Fruit fly (Drosophila melanogaster) whole organism, embryonic: ENCODE data around the gene His3.3B.
A peak's percentile ranks its signal among the peaks of the same experiment; 100 is the strongest.

Experiments
- Abd-B ChIP-seq: fragments of 200-800 bp; sonication (Bioruptor generic); optimal IDR thresholded peaks from 2 replicates; lab custom pipeline; 2018; ENCODE audit warnings: missing biosample characterization, mild to moderate bottlenecking, missing genetic modification characterization, moderate library complexity
- CG10321 ChIP-seq: fragments of 200-800 bp; sonication (Bioruptor generic); IDR thresholded peaks from 2 replicates; pipeline ENCODE4 v1.3.6; 2022; ENCODE audit warnings: missing biosample characterization, missing genetic modification characterization
- CG10366 ChIP-seq: fragments of 200-800 bp; sonication (Bioruptor generic); IDR thresholded peaks from 2 replicates; pipeline ENCODE4 v1.3.6; 2022; ENCODE audit warnings: missing biosample characterization, missing genetic modification characterization
- CG10462 ChIP-seq: fragments of 200-800 bp; sonication (Bioruptor generic); optimal IDR thresholded peaks from 2 replicates; lab custom pipeline; 2016; ENCODE audit warnings: missing biosample characterization, missing genetic modification characterization
- CG10959 ChIP-seq: fragments of 200-800 bp; sonication (Bioruptor generic); IDR thresholded peaks from 2 replicates; pipeline ENCODE4 v1.3.6; 2022; ENCODE audit warnings: missing biosample characterization, missing genetic modification characterization
- CG13424 ChIP-seq: fragments of 200-800 bp; sonication (Bioruptor generic); optimal IDR thresholded peaks from 2 replicates; lab custom pipeline; 2019; ENCODE audit warnings: missing biosample characterization, mild to moderate bottlenecking, missing genetic modification characterization, moderate library complexity
- CG13624 ChIP-seq: fragments of 200-800 bp; sonication (Bioruptor generic); optimal IDR thresholded peaks from 2 replicates; lab custom pipeline; 2016; ENCODE audit warnings: missing biosample characterization, missing genetic modification characterization
- CG14441 ChIP-seq: fragments of 200-800 bp; sonication (Bioruptor generic); IDR thresholded peaks from 2 replicates; pipeline ENCODE4 v1.3.6; 2022; ENCODE audit warnings: missing biosample characterization, missing genetic modification characterization
- CG2889 ChIP-seq: fragments of 200-800 bp; sonication (Bioruptor generic); IDR thresholded peaks from 3 replicates; pipeline ENCODE4 v1.3.6; 2022; ENCODE audit warnings: missing biosample characterization, missing genetic modification characterization
- CG31441 ChIP-seq: fragments of 200-800 bp; sonication (Bioruptor generic); IDR thresholded peaks from 2 replicates; pipeline ENCODE4 v1.3.6; 2022; ENCODE audit warnings: missing biosample characterization, missing genetic modification characterization
- CG4282 ChIP-seq: fragments of 200-800 bp; sonication (Bioruptor generic); optimal IDR thresholded peaks from 2 replicates; lab custom pipeline; 2016; ENCODE audit warnings: missing biosample characterization, missing genetic modification characterization
- CG4360 ChIP-seq: fragments of 200-800 bp; sonication (Bioruptor generic); IDR thresholded peaks from 2 replicates; pipeline ENCODE4 v1.3.6; 2022; ENCODE audit warnings: missing biosample characterization, missing genetic modification characterization
- CG5245 ChIP-seq: fragments of 200-800 bp; sonication (Bioruptor generic); optimal IDR thresholded peaks from 3 replicates; lab custom pipeline; 2016; ENCODE audit warnings: missing biosample characterization, missing genetic modification characterization
- CG6175 ChIP-seq: fragments of 200-800 bp; sonication (Bioruptor generic); IDR thresholded peaks from 3 replicates; pipeline ENCODE4 v1.3.6; 2022; ENCODE audit warnings: missing biosample characterization, missing genetic modification characterization
- CG6654 ChIP-seq: fragments of 200-800 bp; sonication (Bioruptor generic); optimal IDR thresholded peaks from 2 replicates; lab custom pipeline; 2017; ENCODE audit warnings: missing biosample characterization, mild to moderate bottlenecking, missing genetic modification characterization
- CG6689 ChIP-seq: fragments of 200-800 bp; sonication (Bioruptor generic); IDR thresholded peaks from 2 replicates; pipeline ENCODE4 v1.3.6; 2022; ENCODE audit warnings: missing biosample characterization, missing genetic modification characterization
- CG6854 ChIP-seq: fragments of 200-800 bp; sonication (Bioruptor generic); optimal IDR thresholded peaks from 3 replicates; lab custom pipeline; 2017; ENCODE audit warnings: missing biosample characterization, mild to moderate bottlenecking, missing genetic modification characterization
- CG7556 ChIP-seq: fragments of 200-800 bp; sonication (Bioruptor generic); optimal IDR thresholded peaks from 2 replicates; lab custom pipeline; 2017; ENCODE audit warnings: missing biosample characterization, mild to moderate bottlenecking, missing genetic modification characterization
- CG9932 ChIP-seq: fragments of 200-800 bp; sonication (Bioruptor generic); IDR thresholded peaks from 2 replicates; pipeline ENCODE4 v1.3.6; 2022; ENCODE audit warnings: missing biosample characterization, missing genetic modification characterization
- Dek ChIP-seq: fragments of 200-800 bp; sonication (Bioruptor generic); optimal IDR thresholded peaks from 3 replicates; lab custom pipeline; 2019; ENCODE audit warnings: missing biosample characterization, mild to moderate bottlenecking, missing genetic modification characterization, moderate library complexity
- Dll ChIP-seq: fragments of 200-800 bp; sonication (Bioruptor generic); IDR thresholded peaks from 4 replicates; pipeline ENCODE4 v1.3.6; 2022; ENCODE audit warnings: missing biosample characterization, missing genetic modification characterization; ENCODE audit not compliant: partially characterized antibody
- Doc3 ChIP-seq: fragments of 200-800 bp; sonication (Bioruptor generic); IDR thresholded peaks from 3 replicates; pipeline ENCODE4 v1.3.6; 2022; ENCODE audit warnings: missing biosample characterization, missing genetic modification characterization; ENCODE audit not compliant: partially characterized antibody
- ERR ChIP-seq: fragments of 200-800 bp; sonication (Bioruptor generic); optimal IDR thresholded peaks from 2 replicates; lab custom pipeline; 2016; ENCODE audit warnings: missing biosample characterization, missing genetic modification characterization
- Fer3 ChIP-seq: fragments of 200-800 bp; sonication (Bioruptor generic); optimal IDR thresholded peaks from 2 replicates; lab custom pipeline; 2018; ENCODE audit warnings: missing biosample characterization, mild to moderate bottlenecking, missing genetic modification characterization, moderate library complexity
- HHEX ChIP-seq: fragments of 200-800 bp; sonication (Bioruptor generic); optimal IDR thresholded peaks from 3 replicates; lab custom pipeline; 2017; ENCODE audit warnings: missing biosample characterization, mild to moderate bottlenecking, missing genetic modification characterization, missing genetic modification reagents
- MESR4 ChIP-seq: fragments of 200-800 bp; sonication (Bioruptor generic); optimal IDR thresholded peaks from 2 replicates; lab custom pipeline; 2018; ENCODE audit warnings: missing biosample characterization, mild to moderate bottlenecking, missing genetic modification characterization, moderate library complexity
- cas ChIP-seq: fragments of 200-800 bp; sonication (Bioruptor generic); IDR thresholded peaks from 2 replicates; pipeline ENCODE4 v1.3.6; 2022; ENCODE audit warnings: missing biosample characterization, missing genetic modification characterization
- corto ChIP-seq: fragments of 200-800 bp; sonication (Bioruptor generic); optimal IDR thresholded peaks from 2 replicates; lab custom pipeline; 2016; ENCODE audit warnings: missing biosample characterization, mild to moderate bottlenecking, missing genetic modification characterization, moderate library complexity
- da ChIP-seq: fragments of 200-800 bp; sonication (Bioruptor generic); optimal IDR thresholded peaks from 2 replicates; lab custom pipeline; 2016; ENCODE audit warnings: missing biosample characterization, missing genetic modification characterization
- danr ChIP-seq: fragments of 200-800 bp; sonication (Bioruptor generic); IDR thresholded peaks from 2 replicates; pipeline ENCODE4 v1.3.6; 2022; ENCODE audit warnings: missing biosample characterization, missing genetic modification characterization
- dmrt99B ChIP-seq: fragments of 200-800 bp; sonication (Bioruptor generic); optimal IDR thresholded peaks from 2 replicates; lab custom pipeline; 2018; ENCODE audit warnings: missing biosample characterization, mild to moderate bottlenecking, missing genetic modification characterization, moderate library complexity
- insv ChIP-seq, 2 experiments: fragments of 200-800 bp; sonication (Bioruptor generic); optimal IDR thresholded peaks; 3 replicates each; lab custom pipeline; 2016 to 2018; ENCODE audit warnings: missing biosample characterization in 2 of 2, missing genetic modification characterization in 2 of 2
- inv ChIP-seq: fragments of 200-800 bp; sonication (Bioruptor generic); IDR thresholded peaks from 2 replicates; pipeline ENCODE4 v1.3.6; 2022; ENCODE audit warnings: missing biosample characterization, missing genetic modification characterization; ENCODE audit not compliant: partially characterized antibody
- ken ChIP-seq: fragments of 200-800 bp; sonication (Bioruptor generic); IDR thresholded peaks from 3 replicates; pipeline ENCODE4 v1.3.6; 2022; ENCODE audit warnings: missing biosample characterization, missing genetic modification characterization
- knrl ChIP-seq: fragments of 200-800 bp; sonication (Bioruptor generic); IDR thresholded peaks from 3 replicates; pipeline ENCODE4 v1.3.6; 2022; ENCODE audit warnings: missing biosample characterization, missing genetic modification characterization; ENCODE audit not compliant: partially characterized antibody
- lbe ChIP-seq: fragments of 200-800 bp; sonication (Bioruptor generic); optimal IDR thresholded peaks from 2 replicates; lab custom pipeline; 2016; ENCODE audit warnings: missing biosample characterization, mild to moderate bottlenecking, missing genetic modification characterization
- nau ChIP-seq: fragments of 200-800 bp; sonication (Bioruptor generic); optimal IDR thresholded peaks from 3 replicates; lab custom pipeline; 2017; ENCODE audit warnings: missing biosample characterization, mild to moderate bottlenecking, missing genetic modification characterization, missing genetic modification reagents
- pan ChIP-seq, 4 experiments: fragments of >200 bp in 3 of 4; fragments of 200-800 bp in 1 of 4; sonication (Bioruptor generic) in 1 of 4; optimal IDR thresholded peaks in 3 of 4; IDR thresholded peaks in 1 of 4; 2 replicates each; pipeline versions ENCODE4 v1.3.6 to Lab custom; 2017 to 2022; ENCODE audit warnings: missing biosample characterization in 2 of 4, missing genetic modification characterization in 2 of 4, mixed read lengths in 1 of 4
- pnt ChIP-seq: fragments of 200-800 bp; sonication (Bioruptor generic); optimal IDR thresholded peaks from 3 replicates; lab custom pipeline; 2016; ENCODE audit warnings: missing biosample characterization, missing genetic modification characterization
- repo ChIP-seq: fragments of 200-800 bp; sonication (Bioruptor generic); optimal IDR thresholded peaks from 2 replicates; lab custom pipeline; 2016; ENCODE audit warnings: missing biosample characterization, missing genetic modification characterization
- schlank ChIP-seq: fragments of 200-800 bp; sonication (Bioruptor generic); optimal IDR thresholded peaks from 2 replicates; lab custom pipeline; 2018; ENCODE audit warnings: missing biosample characterization, mild to moderate bottlenecking, missing genetic modification characterization
- shn ChIP-seq: fragments of 200-800 bp; sonication (Bioruptor generic); optimal IDR thresholded peaks from 3 replicates; lab custom pipeline; 2016; ENCODE audit warnings: missing biosample characterization, missing genetic modification characterization
- sqz ChIP-seq: fragments of 200-800 bp; sonication (Bioruptor generic); optimal IDR thresholded peaks from 3 replicates; lab custom pipeline; 2018; ENCODE audit warnings: missing biosample characterization, mild to moderate bottlenecking, missing genetic modification characterization
- toy ChIP-seq: fragments of 200-800 bp; sonication (Bioruptor generic); IDR thresholded peaks from 2 replicates; pipeline ENCODE4 v1.3.6; 2022; ENCODE audit warnings: missing biosample characterization, missing genetic modification characterization
- unpg ChIP-seq: fragments of 200-800 bp; sonication (Bioruptor generic); optimal IDR thresholded peaks from 3 replicates; lab custom pipeline; 2018; ENCODE audit warnings: missing biosample characterization, mild to moderate bottlenecking, missing genetic modification characterization, moderate library complexity
- usp ChIP-seq: fragments of >200 bp; optimal IDR thresholded peaks from 2 replicates; lab custom pipeline; 2017; ENCODE audit warnings: missing biosample characterization, missing genetic modification characterization
- vvl ChIP-seq: fragments of 200-800 bp; sonication (Bioruptor generic); IDR thresholded peaks from 2 replicates; pipeline ENCODE4 v1.3.6; 2022; ENCODE audit warnings: missing biosample characterization, missing genetic modification characterization
- wdn ChIP-seq: fragments of 200-800 bp; sonication (Bioruptor generic); IDR thresholded peaks from 2 replicates; pipeline ENCODE4 v1.3.6; 2022; ENCODE audit warnings: missing biosample characterization, missing genetic modification characterization
- z ChIP-seq: fragments of 200-800 bp; sonication (Bioruptor generic); IDR thresholded peaks from 3 replicates; pipeline ENCODE4 v1.3.6; 2022; ENCODE audit warnings: missing biosample characterization, missing genetic modification characterization
- zfh1 ChIP-seq: fragments of 200-800 bp; sonication (Bioruptor generic); IDR thresholded peaks from 3 replicates; pipeline ENCODE4 v1.3.6; 2022; ENCODE audit warnings: missing biosample characterization, missing genetic modification characterization

The His3.3B gene

dm6 chrX:9127264-9128011 is 29.0 kb downstream of the His3.3B start (continued):
- TF ChIP-seq CG13424 (tag; lab: Kevin White, UChicago) (no peak), zfh1 (GFP tag; lab: Robert Waterston, UW) (peak; percentile 62; the same call in 2 of the 3 replicates), MESR4 (GFP tag; lab: Kevin White, UChicago) (no peak), CG4282 (GFP tag; lab: Kevin White, UChicago) (no peak), lbe (no peak), wdn (GFP tag; lab: Robert Waterston, UW) (no peak), dmrt99B (tag; lab: Kevin White, UChicago) (peak; percentile 35), CG10959 (GFP tag; lab: Robert Waterston, UW) (no peak), Fer3 (tag; lab: Kevin White, UChicago) (peak; percentile 20), CG6854 (GFP tag; lab: Kevin White, UChicago) (no peak), shn (GFP tag; lab: Kevin White, UChicago) (no peak), corto (GFP tag; lab: Kevin White, UChicago) (no peak), knrl (GFP tag; lab: Robert Waterston, UW) (no peak), Dll (GFP tag; lab: Robert Waterston, UW) (no peak), CG6175 (GFP tag; lab: Robert Waterston, UW) (no peak), ken (GFP tag; lab: Robert Waterston, UW) (peak; percentile 7; the same call in 1 of the 3 replicates), toy (GFP tag; lab: Robert Waterston, UW) (no peak), CG5245 (no peak), Abd-B (GFP tag; lab: Kevin White, UChicago) (no peak), insv (GFP tag; optimal IDR thresholded peaks at IDR 0.05; lab: Kevin White, UChicago) (peak in 1 of 2 experiments; percentile 47), Doc3 (GFP tag; lab: Robert Waterston, UW) (0 out of 3 replicates have a peak, but pooled peaks have one; percentile 18), CG31441 (no peak), danr (GFP tag; lab: Robert Waterston, UW) (no peak), nau (no peak), schlank (no peak), pan (optimal IDR thresholded peaks at IDR 0.05; lab: Kevin White, UChicago) (no peak), pan (GFP tag; optimal IDR thresholded peaks at IDR 0.05 in 1 of 2, IDR thresholded peaks at IDR 0.05 in 1 of 2) (peak in 1 of 2 experiments; percentile 31), CG4360 (GFP tag; lab: Robert Waterston, UW) (no peak), CG6654 (no peak), ERR (GFP tag; lab: Kevin White, UChicago) (no peak), CG6689 (GFP tag; lab: Robert Waterston, UW) (peak; percentile 38), cas (GFP tag; lab: Robert Waterston, UW) (no peak), inv (no peak), HHEX (GFP tag; lab: Kevin White, UChicago) (no peak), CG2889 (no peak), sqz (GFP tag; lab: Kevin White, UChicago) (no peak), unpg (peak; percentile 23), CG10462 (GFP tag; lab: Kevin White, UChicago) (no peak), CG10321 (GFP tag; lab: Robert Waterston, UW) (no peak), CG14441 (no peak), CG10366 (GFP tag; lab: Robert Waterston, UW) (no peak), z (GFP tag; lab: Robert Waterston, UW) (no peak), CG9932 (no peak), CG13624 (no peak), da (GFP tag; lab: Kevin White, UChicago) (no peak), repo (no peak), vvl (GFP tag; lab: Robert Waterston, UW) (no peak), pnt (GFP tag; lab: Kevin White, UChicago) (no peak), CG7556 (no peak), usp (GFP tag; lab: Kevin White, UChicago) (no peak), Dek (tag; lab: Kevin White, UChicago) (no peak)
